Worm (Caenorhabditis elegans) whole organism, young adult: ENCODE results near the gene K07E3.4.
A peak's percentile ranks its signal among the peaks of the same experiment; 100 is the strongest.

Source experiments
- B0336.3 ChIP-seq: fragments of 200-800 bp; sonication (Bioruptor generic); IDR thresholded peaks from 2 replicates; pipeline ENCODE4 v1.3.6; 2022; ENCODE audit warnings: missing genetic modification characterization, missing compliant biosample characterization
- F10E7.11 ChIP-seq: sonication (generic microtip); optimal IDR thresholded peaks from 2 replicates; lab custom pipeline; 2017; ENCODE audit warnings: mild to moderate bottlenecking, missing genetic modification characterization, moderate library complexity, missing compliant biosample characterization
- F22D6.2 ChIP-seq: sonication (generic microtip); optimal IDR thresholded peaks from 2 replicates; lab custom pipeline; 2016; ENCODE audit warnings: mild to moderate bottlenecking, missing genetic modification characterization, missing compliant biosample characterization
- F33H1.4 ChIP-seq: fragments of 200-800 bp; sonication (Bioruptor generic); IDR thresholded peaks from 2 replicates; pipeline ENCODE4 v1.3.6; 2022; ENCODE audit warnings: missing genetic modification reagents, missing genetic modification characterization, missing compliant biosample characterization
- F37B4.10 ChIP-seq: fragments of 200-800 bp; sonication (Bioruptor generic); IDR thresholded peaks from 2 replicates; pipeline ENCODE4 v1.3.6; 2022; ENCODE audit warnings: missing genetic modification characterization, missing compliant biosample characterization
- F49E8.2 ChIP-seq: sonication (generic microtip); optimal IDR thresholded peaks from 3 replicates; lab custom pipeline; 2017; ENCODE audit warnings: missing genetic modification characterization, mild to moderate bottlenecking, missing compliant biosample characterization, antibody characterized with exemption, moderate library complexity; ENCODE audit not compliant: insufficient read depth
- F52B5.7 ChIP-seq: sonication (generic microtip); optimal IDR thresholded peaks from 2 replicates; lab custom pipeline; 2016; ENCODE audit warnings: mild to moderate bottlenecking, missing genetic modification characterization, missing compliant biosample characterization
- F57C9.4 ChIP-seq: sonication (generic microtip); optimal IDR thresholded peaks from 2 replicates; lab custom pipeline; 2017; ENCODE audit warnings: mild to moderate bottlenecking, missing genetic modification characterization, missing compliant biosample characterization
- K11D2.4 ChIP-seq: fragments of 200-800 bp; sonication (Bioruptor generic); IDR thresholded peaks from 2 replicates; pipeline ENCODE4 v1.3.6; 2022; ENCODE audit warnings: missing genetic modification reagents, missing genetic modification characterization, missing compliant biosample characterization
- T07F8.4 ChIP-seq: sonication (generic microtip); optimal IDR thresholded peaks from 2 replicates; lab custom pipeline; 2016; ENCODE audit warnings: mild to moderate bottlenecking, missing genetic modification characterization, moderate library complexity, missing compliant biosample characterization
- T26A5.8 ChIP-seq: sonication (generic microtip); optimal IDR thresholded peaks from 2 replicates; lab custom pipeline; 2016; ENCODE audit warnings: missing genetic modification characterization, missing compliant biosample characterization
- Y56A3A.18 ChIP-seq: fragments of 200-800 bp; sonication (Bioruptor generic); IDR thresholded peaks from 2 replicates; pipeline ENCODE4 v1.3.6; 2022; ENCODE audit warnings: missing genetic modification reagents, missing genetic modification characterization, missing compliant biosample characterization
- Y67H2A.10 ChIP-seq: fragments of 200-800 bp; sonication (Bioruptor generic); conservative IDR thresholded peaks from 2 replicates; pipeline ENCODE4 v1.3.6; 2022; ENCODE audit warnings: missing genetic modification reagents, missing genetic modification characterization, missing compliant biosample characterization
- Y79H2A.3 ChIP-seq: fragments of 200-800 bp; sonication (Bioruptor generic); conservative IDR thresholded peaks from 2 replicates; pipeline ENCODE4 v1.3.6; 2022; ENCODE audit warnings: missing genetic modification reagents, missing genetic modification characterization, missing compliant biosample characterization
- ZK185.1 ChIP-seq: sonication (generic microtip); optimal IDR thresholded peaks from 2 replicates; lab custom pipeline; 2016; ENCODE audit warnings: mild to moderate bottlenecking, missing genetic modification characterization, missing compliant biosample characterization; ENCODE audit not compliant: poor library complexity, severe bottlenecking
- ama-1 ChIP-seq, 3 experiments: fragments of 150-350 bp in 1 of 3; sonication (generic microtip) in 2 of 3; optimal IDR thresholded peaks; 2 replicates each; lab custom pipeline; 2014 to 2018; ENCODE audit warnings: missing biosample characterization in 2 of 3, missing genetic modification characterization in 2 of 3, missing genetic modification reagents in 2 of 3
- attf-5 ChIP-seq: fragments of 200-800 bp; sonication (Bioruptor generic); optimal IDR thresholded peaks from 2 replicates; lab custom pipeline; 2018; ENCODE audit warnings: mild to moderate bottlenecking, missing genetic modification characterization, missing compliant biosample characterization
- bed-2 ChIP-seq: fragments of 200-800 bp; sonication (Bioruptor generic); IDR thresholded peaks from 2 replicates; pipeline ENCODE4 v1.3.6; 2022; ENCODE audit warnings: missing genetic modification reagents, missing genetic modification characterization, missing compliant biosample characterization
- ccch-3 ChIP-seq: fragments of 200-800 bp; sonication (Bioruptor generic); optimal IDR thresholded peaks from 2 replicates; lab custom pipeline; 2018; ENCODE audit warnings: mild to moderate bottlenecking, missing genetic modification characterization, missing compliant biosample characterization
- cebp-2 ChIP-seq: fragments of 200-800 bp; sonication (Bioruptor generic); IDR thresholded peaks from 2 replicates; pipeline ENCODE4 v1.3.6; 2022; ENCODE audit warnings: missing genetic modification characterization, missing compliant biosample characterization
- ceh-100 ChIP-seq: fragments of 200-800 bp; sonication (Bioruptor generic); IDR thresholded peaks from 2 replicates; pipeline ENCODE4 v1.3.6; 2022; ENCODE audit warnings: missing genetic modification reagents, missing genetic modification characterization, missing compliant biosample characterization
- ceh-58 ChIP-seq: fragments of 200-800 bp; sonication (Bioruptor generic); IDR thresholded peaks from 2 replicates; pipeline ENCODE4 v1.3.6; 2022; ENCODE audit warnings: missing genetic modification characterization, missing compliant biosample characterization
- chd-7 ChIP-seq: sonication (generic microtip); optimal IDR thresholded peaks from 2 replicates; lab custom pipeline; 2016; ENCODE audit warnings: mild to moderate bottlenecking, missing genetic modification characterization, moderate library complexity, missing compliant biosample characterization
- die-1 ChIP-seq: sonication (generic microtip); optimal IDR thresholded peaks from 2 replicates; lab custom pipeline; 2016; ENCODE audit warnings: missing genotype, mild to moderate bottlenecking, missing genetic modification characterization, missing compliant biosample characterization
- dox-1 ChIP-seq: fragments of 200-800 bp; sonication (Bioruptor generic); IDR thresholded peaks from 2 replicates; pipeline ENCODE4 v1.3.6; 2022; ENCODE audit warnings: missing genetic modification reagents, missing genetic modification characterization, missing compliant biosample characterization
- fkh-3 ChIP-seq: sonication (generic microtip); optimal IDR thresholded peaks from 2 replicates; lab custom pipeline; 2016; ENCODE audit warnings: mild to moderate bottlenecking, missing genetic modification characterization, missing compliant biosample characterization
- him-1 ChIP-seq: sonication (generic microtip); optimal IDR thresholded peaks from 2 replicates; lab custom pipeline; 2016; ENCODE audit warnings: missing genotype, missing genetic modification reagents, missing genetic modification characterization, missing compliant biosample characterization
- hlh-26 ChIP-seq: fragments of 200-800 bp; sonication (Bioruptor generic); conservative IDR thresholded peaks from 2 replicates; pipeline ENCODE4 v1.3.6; 2022; ENCODE audit warnings: missing genetic modification reagents, missing genetic modification characterization, missing compliant biosample characterization
- hrde-1 ChIP-seq: sonication (generic microtip); optimal IDR thresholded peaks from 2 replicates; lab custom pipeline; 2016; ENCODE audit warnings: missing genetic modification characterization, mild to moderate bottlenecking, missing compliant biosample characterization, moderate library complexity, missing genotype, missing genetic modification reagents, borderline replicate concordance
- hsf-1 ChIP-seq: fragments of 200-800 bp; sonication (Bioruptor generic); IDR thresholded peaks from 2 replicates; pipeline ENCODE4 v1.3.6; 2022; ENCODE audit warnings: missing genetic modification reagents, missing genetic modification characterization, missing compliant biosample characterization
- let-526 ChIP-seq: fragments of 200-800 bp; sonication (Bioruptor generic); IDR thresholded peaks from 2 replicates; pipeline ENCODE4 v1.3.6; 2022; ENCODE audit warnings: missing genetic modification reagents, missing genetic modification characterization, missing compliant biosample characterization
- lin-26 ChIP-seq: fragments of 200-800 bp; sonication (Bioruptor generic); IDR thresholded peaks from 2 replicates; pipeline ENCODE4 v1.3.6; 2022; ENCODE audit warnings: missing genetic modification reagents, missing genetic modification characterization, missing compliant biosample characterization
- lsy-27 ChIP-seq: sonication (generic microtip); optimal IDR thresholded peaks from 2 replicates; lab custom pipeline; 2017; ENCODE audit warnings: missing genetic modification characterization, mild to moderate bottlenecking, missing compliant biosample characterization, antibody characterized with exemption, missing genotype, borderline replicate concordance; ENCODE audit not compliant: insufficient read depth
- madf-6 ChIP-seq: fragments of 200-800 bp; sonication (Bioruptor generic); IDR thresholded peaks from 2 replicates; pipeline ENCODE4 v1.3.6; 2022; ENCODE audit warnings: missing genetic modification reagents, missing genetic modification characterization, missing compliant biosample characterization
- madf-8 ChIP-seq: fragments of 200-800 bp; sonication (Bioruptor generic); conservative IDR thresholded peaks from 2 replicates; pipeline ENCODE4 v1.3.6; 2022; ENCODE audit warnings: missing genetic modification reagents, missing genetic modification characterization, missing compliant biosample characterization
- mcd-1 ChIP-seq: fragments of 200-800 bp; sonication (Bioruptor generic); IDR thresholded peaks from 2 replicates; pipeline ENCODE4 v1.3.6; 2022; ENCODE audit warnings: missing genetic modification reagents, missing genetic modification characterization, missing compliant biosample characterization
- mxl-1 ChIP-seq: sonication (generic microtip); optimal IDR thresholded peaks from 2 replicates; lab custom pipeline; 2016; ENCODE audit warnings: missing genetic modification characterization, missing compliant biosample characterization
- nfyb-1 ChIP-seq: fragments of 200-800 bp; sonication (Bioruptor generic); IDR thresholded peaks from 2 replicates; pipeline ENCODE4 v1.3.6; 2022; ENCODE audit warnings: missing genetic modification reagents, missing genetic modification characterization, missing compliant biosample characterization
- nhr-80 ChIP-seq: sonication (generic microtip); optimal IDR thresholded peaks from 2 replicates; lab custom pipeline; 2016; ENCODE audit warnings: missing genetic modification characterization, missing compliant biosample characterization
- rcor-1 ChIP-seq: fragments of 200-800 bp; sonication (Bioruptor generic); IDR thresholded peaks from 2 replicates; pipeline ENCODE4 v1.3.6; 2022; ENCODE audit warnings: missing genetic modification reagents, missing genetic modification characterization, missing compliant biosample characterization
- repo-1 ChIP-seq: sonication (generic microtip); optimal IDR thresholded peaks from 2 replicates; lab custom pipeline; 2017; ENCODE audit warnings: mild to moderate bottlenecking, missing genetic modification characterization, missing compliant biosample characterization
- snpc-1.1 ChIP-seq: sonication (generic microtip); optimal IDR thresholded peaks from 2 replicates; lab custom pipeline; 2017; ENCODE audit warnings: missing genetic modification characterization, mild to moderate bottlenecking, missing compliant biosample characterization, antibody characterized with exemption, moderate library complexity, missing genotype, missing genetic modification reagents; ENCODE audit not compliant: insufficient read depth
- somi-1 ChIP-seq: fragments of 200-800 bp; sonication (Bioruptor generic); optimal IDR thresholded peaks from 2 replicates; lab custom pipeline; 2018; ENCODE audit warnings: mild to moderate bottlenecking, missing genetic modification characterization, missing compliant biosample characterization
- sptf-2 ChIP-seq: fragments of 200-800 bp; sonication (Bioruptor generic); optimal IDR thresholded peaks from 2 replicates; lab custom pipeline; 2018; ENCODE audit warnings: mild to moderate bottlenecking, missing genetic modification characterization, missing compliant biosample characterization
- tbx-9 ChIP-seq: sonication (generic microtip); optimal IDR thresholded peaks from 2 replicates; lab custom pipeline; 2016; ENCODE audit warnings: borderline replicate concordance, missing genetic modification characterization, inconsistent platforms, missing compliant biosample characterization
- ztf-28 ChIP-seq: fragments of 200-800 bp; sonication (Bioruptor generic); IDR thresholded peaks from 2 replicates; pipeline ENCODE4 v1.3.6; 2022; ENCODE audit warnings: missing genetic modification reagents, missing genetic modification characterization, missing compliant biosample characterization

K07E3.4 gene

DNA sequence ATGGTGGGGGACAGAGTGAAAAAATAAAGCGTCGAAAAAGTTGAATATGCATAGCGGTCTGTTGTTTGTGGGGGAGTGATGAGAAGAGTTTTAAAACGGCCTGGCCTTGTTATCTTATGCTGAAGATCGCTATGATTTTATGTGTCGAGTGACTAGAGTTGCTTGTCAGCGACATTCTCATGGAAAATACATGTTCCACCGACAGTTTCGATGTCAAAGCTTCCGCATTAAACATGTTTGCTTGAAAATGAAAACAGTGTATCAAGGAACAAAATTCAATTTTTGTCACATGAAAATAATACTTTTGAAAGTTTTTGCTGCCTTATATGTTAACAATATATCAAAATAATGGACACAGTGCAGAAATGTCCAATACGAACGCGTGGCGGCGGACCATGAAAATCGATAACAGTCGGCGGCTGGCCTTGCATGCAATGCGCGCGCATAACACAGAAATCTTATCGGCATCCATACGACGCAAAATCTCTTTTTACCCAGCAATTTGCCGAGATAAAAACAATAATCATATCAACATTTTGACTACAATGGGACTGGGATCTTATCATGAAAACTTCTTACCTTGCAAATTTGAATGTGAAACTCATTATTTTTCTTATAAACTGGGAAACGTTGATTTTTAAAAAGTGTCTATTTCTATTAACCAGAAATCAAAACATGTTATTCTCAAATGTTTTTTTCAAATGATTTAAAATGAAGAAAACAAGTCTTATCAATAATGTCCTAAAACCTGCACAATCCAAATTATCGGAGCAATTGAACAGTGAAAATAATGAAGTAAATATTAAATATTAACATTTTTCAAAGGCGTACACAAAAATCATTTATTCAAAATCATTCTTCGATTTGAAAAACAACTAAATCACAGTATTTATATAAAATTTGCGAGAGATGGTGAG lies 3.2 kb upstream of the K07E3.4 start:
- TF ChIP-seq cebp-2 (GFP tag; lab: Robert Waterston, UW) (no peak), snpc-1.1 (tag; lab: Kevin White, UChicago) (no peak), Y79H2A.3 (no peak), rcor-1 (no peak), F57C9.4 (no peak), F10E7.11 (tag; lab: Kevin White, UChicago) (no peak), Y67H2A.10 (GFP tag; lab: Robert Waterston, UW) (no peak), die-1 (no peak), chd-7 (tag; lab: Kevin White, UChicago) (peak; percentile 9), attf-5 (GFP tag; lab: Kevin White, UChicago) (no peak), F33H1.4 (GFP tag; lab: Robert Waterston, UW) (no peak; the same call in 1 of the 2 replicates), hrde-1 (tag; lab: Kevin White, UChicago) (no peak), F22D6.2 (tag; lab: Kevin White, UChicago) (no peak), ama-1 (optimal IDR thresholded peaks at IDR 0.05; lab: Kevin White, UChicago) (no peak), ama-1 (GFP tag; optimal IDR thresholded peaks at IDR 0.05; lab: Kevin White, UChicago) (no peak), sptf-2 (GFP tag; lab: Kevin White, UChicago) (no peak), nhr-80 (no peak), fkh-3 (no peak), madf-6 (GFP tag; lab: Robert Waterston, UW) (no peak), hsf-1 (GFP tag; lab: Robert Waterston, UW) (no peak), hlh-26 (GFP tag; lab: Robert Waterston, UW) (no peak), ceh-58 (GFP tag; lab: Robert Waterston, UW) (no peak), dox-1 (GFP tag; lab: Robert Waterston, UW) (no peak), T07F8.4 (tag; lab: Kevin White, UChicago) (no peak), mxl-1 (no peak), lin-26 (GFP tag; lab: Robert Waterston, UW) (no peak), nfyb-1 (0 out of 2 replicates have a peak, but pooled peaks have one; percentile 17), tbx-9 (tag; lab: Kevin White, UChicago) (no peak), repo-1 (tag; lab: Kevin White, UChicago) (peak; percentile 54), ccch-3 (GFP tag; lab: Kevin White, UChicago) (no peak), F52B5.7 (no peak), madf-8 (GFP tag; lab: Robert Waterston, UW) (no peak), him-1 (no peak), T26A5.8 (tag; lab: Kevin White, UChicago) (no peak), bed-2 (GFP tag; lab: Robert Waterston, UW) (no peak), B0336.3 (GFP tag; lab: Robert Waterston, UW) (peak; percentile 64; the same call in 1 of the 2 replicates), Y56A3A.18 (GFP tag; lab: Robert Waterston, UW) (no peak), lsy-27 (tag; lab: Kevin White, UChicago) (no peak), let-526 (GFP tag; lab: Robert Waterston, UW) (0 out of 2 replicates have a peak, but pooled peaks have one; percentile 18), K11D2.4 (GFP tag; lab: Robert Waterston, UW) (peak; percentile 29; the same call in 1 of the 2 replicates), ZK185.1 (tag; lab: Kevin White, UChicago) (no peak), ztf-28 (GFP tag; lab: Robert Waterston, UW) (no peak), ceh-100 (GFP tag; lab: Robert Waterston, UW) (no peak), somi-1 (GFP tag; lab: Kevin White, UChicago) (no peak), mcd-1 (0 out of 2 replicates have a peak, but pooled peaks have one; percentile 10), F49E8.2 (tag; lab: Kevin White, UChicago) (no peak), F37B4.10 (no peak)
